Worm (Caenorhabditis elegans): Measurements from ENCODE around the gene M01G5.1.

M01G5.1 gene

ce11 chrIII:1533615-1534014 is 37.4 kb downstream of the M01G5.1 start, which contains the start of gene mtg-1:
TSS of gene mtg-1 (plus strand) at chrIII:1533774.
- TF ChIP-seq lsy-2 (tag; optimal IDR thresholded peaks at IDR 0.05) (peak in 1 of 2 experiments; percentile 50), C34F6.9 (tag; optimal IDR thresholded peaks at IDR 0.05) (peak; percentile 58), peb-1 (tag; optimal IDR thresholded peaks at IDR 0.05) (no peak), lin-11 (tag; optimal IDR thresholded peaks at IDR 0.05) (no peak), mbf-1 (tag; optimal IDR thresholded peaks at IDR 0.05) (no peak), sma-3 (GFP tag; optimal IDR thresholded peaks at IDR 0.05) (no peak), unc-55 (GFP tag; optimal IDR thresholded peaks at IDR 0.05) (peak; percentile 64), zag-1 (tag; optimal IDR thresholded peaks at IDR 0.05) (no peak), unc-62 (GFP tag; optimal IDR thresholded peaks at IDR 0.05) (no peak), sma-9 (GFP tag; optimal IDR thresholded peaks at IDR 0.05) (no peak), sma-9 (tag; optimal IDR thresholded peaks at IDR 0.05) (no peak), lin-13 (GFP tag; optimal IDR thresholded peaks at IDR 0.05) (peak; percentile 31), nhr-12 (tag; optimal IDR thresholded peaks at IDR 0.05) (no peak), nhr-10 (tag; optimal IDR thresholded peaks at IDR 0.05) (no peak), nhr-23 (tag; optimal IDR thresholded peaks at IDR 0.05) (no peak), blmp-1 (tag; optimal IDR thresholded peaks at IDR 0.05; ENCODE audit: insufficient read depth) (no peak), nhr-129 (tag; optimal IDR thresholded peaks at IDR 0.05) (peak; percentile 8), nhr-6 (tag; optimal IDR thresholded peaks at IDR 0.05) (no peak), elt-1 (tag; optimal IDR thresholded peaks at IDR 0.05) (no peak), egl-27 (tag; optimal IDR thresholded peaks at IDR 0.05) (no peak), ztf-11 (tag; optimal IDR thresholded peaks at IDR 0.05) (no peak), ztf-1 (GFP tag; conservative IDR thresholded peaks at IDR 0.05) (no peak), sem-4 (tag; optimal IDR thresholded peaks at IDR 0.05) (no peak), R02D3.7 (tag; optimal IDR thresholded peaks at IDR 0.05) (no peak), gmeb-1 (tag; optimal IDR thresholded peaks at IDR 0.05) (peak; percentile 42), dmd-4 (tag; optimal IDR thresholded peaks at IDR 0.05) (no peak), unc-39 (tag; optimal IDR thresholded peaks at IDR 0.05) (no peak)

- TF ChIP-seq aly-2 (tag; optimal IDR thresholded peaks at IDR 0.05) (no peak), crh-2 (tag; optimal IDR thresholded peaks at IDR 0.05) (no peak), nhr-11 (tag; optimal IDR thresholded peaks at IDR 0.05) (no peak), ztf-1 (GFP tag; conservative IDR thresholded peaks at IDR 0.05) (no peak), nhr-129 (tag; optimal IDR thresholded peaks at IDR 0.05) (no peak)
Observed at ce11 chrIII:1534431-1534830, 38.2 kb downstream of the M01G5.1 start.

ce11 chrIII:1539366-1539765 is 43.2 kb downstream of the M01G5.1 start:
- TF ChIP-seq sma-9 (GFP tag; optimal IDR thresholded peaks at IDR 0.05), result no peak
- no peak for TF ChIP-seq sma-9 (tag; optimal IDR thresholded peaks at IDR 0.05)
- no peak for TF ChIP-seq Y55F3AM.14 (GFP tag; optimal IDR thresholded peaks at IDR 0.05)
- no peak for TF ChIP-seq unc-39 (tag; optimal IDR thresholded peaks at IDR 0.05)
- no peak for TF ChIP-seq nhr-12 (tag; optimal IDR thresholded peaks at IDR 0.05)
- no peak for TF ChIP-seq ama-1 (optimal IDR thresholded peaks at IDR 0.05)
- no peak for TF ChIP-seq ceh-16 (tag; optimal IDR thresholded peaks at IDR 0.05)
- TF ChIP-seq sem-4 (tag; optimal IDR thresholded peaks at IDR 0.05), result no peak
- TF ChIP-seq ceh-82 (tag; optimal IDR thresholded peaks at IDR 0.05), result no peak
- TF ChIP-seq egl-27 (tag; optimal IDR thresholded peaks at IDR 0.05), result no peak
- TF ChIP-seq lin-39 (tag; optimal IDR thresholded peaks at IDR 0.05), result no peak

DNA sequence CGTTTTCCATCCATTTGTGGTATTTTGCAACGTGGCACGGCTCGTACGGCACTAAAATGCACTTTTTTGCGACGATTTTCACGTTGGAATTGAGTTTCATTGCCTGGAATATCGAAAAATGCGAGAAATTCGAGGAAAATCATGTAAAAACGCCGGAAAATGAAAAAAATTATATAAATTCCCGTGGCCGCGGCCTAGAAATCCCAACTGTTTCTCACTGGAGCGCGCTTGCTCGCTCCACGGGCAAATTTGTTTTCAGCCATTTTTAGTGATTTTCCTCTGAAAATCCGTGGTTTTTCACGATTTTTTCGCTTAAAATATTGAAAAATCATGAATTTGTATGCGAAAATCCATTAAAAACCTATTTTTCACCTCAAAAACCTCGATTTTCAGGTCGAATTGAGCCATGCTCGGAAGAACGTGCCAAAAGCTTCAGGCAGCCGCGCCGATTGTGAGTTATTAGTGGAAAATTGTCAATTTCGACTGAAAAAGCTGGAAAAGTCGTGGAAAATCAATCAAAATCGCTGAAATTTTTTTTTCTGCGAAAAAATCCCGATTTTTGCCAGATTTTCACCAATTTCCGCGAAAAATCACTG is 44.0 kb downstream of the M01G5.1 start, which contains the start of the genes Y67D2.5 and cisd-3.2:
TSS of gene Y67D2.5 (minus strand) at position 145 of the 596 bp plus-strand sequence.
TSS of gene cisd-3.2 (plus strand) at position 394 of the 596 bp plus-strand sequence.
- TF ChIP-seq nhr-12 (tag; optimal IDR thresholded peaks at IDR 0.05), result no peak
- TF ChIP-seq nhr-11 (tag; optimal IDR thresholded peaks at IDR 0.05), result no peak
- no peak for TF ChIP-seq unc-39 (tag; optimal IDR thresholded peaks at IDR 0.05)
- TF ChIP-seq Y55F3AM.14 (GFP tag; optimal IDR thresholded peaks at IDR 0.05), result no peak
- TF ChIP-seq unc-62 (GFP tag; optimal IDR thresholded peaks at IDR 0.05), result no peak
- TF ChIP-seq lin-39 (tag; optimal IDR thresholded peaks at IDR 0.05), result no peak
- peak; percentile 23 for TF ChIP-seq F13H6.1 (tag; optimal IDR thresholded peaks at IDR 0.05)
- no peak for TF ChIP-seq dmd-4 (tag; optimal IDR thresholded peaks at IDR 0.05)
- no peak for TF ChIP-seq nhr-237 (tag; optimal IDR thresholded peaks at IDR 0.05)
- no peak for TF ChIP-seq nhr-10 (tag; optimal IDR thresholded peaks at IDR 0.05)
- no peak for TF ChIP-seq snpc-4 (tag; optimal IDR thresholded peaks at IDR 0.05)
- TF ChIP-seq nhr-23 (tag; optimal IDR thresholded peaks at IDR 0.05), result no peak
- peak; percentile 30 for TF ChIP-seq C34F6.9 (tag; optimal IDR thresholded peaks at IDR 0.05)
- TF ChIP-seq unc-55 (GFP tag; optimal IDR thresholded peaks at IDR 0.05), result peak; percentile 40
- no peak for TF ChIP-seq peb-1 (tag; optimal IDR thresholded peaks at IDR 0.05)
- no peak for TF ChIP-seq egl-27 (tag; optimal IDR thresholded peaks at IDR 0.05)
- no peak for TF ChIP-seq blmp-1 (tag; optimal IDR thresholded peaks at IDR 0.05; ENCODE audit: insufficient read depth)
- TF ChIP-seq ceh-82 (tag; optimal IDR thresholded peaks at IDR 0.05), result no peak
- peak in 1 of 2 experiments; percentile 37 for TF ChIP-seq lsy-2 (tag; optimal IDR thresholded peaks at IDR 0.05)
- TF ChIP-seq gmeb-1 (tag; optimal IDR thresholded peaks at IDR 0.05), result peak; percentile 43
- TF ChIP-seq sma-9 (GFP tag; optimal IDR thresholded peaks at IDR 0.05), result no peak
- TF ChIP-seq sma-9 (tag; optimal IDR thresholded peaks at IDR 0.05), result no peak
- no peak for TF ChIP-seq elt-3 (tag; optimal IDR thresholded peaks at IDR 0.05)
- TF ChIP-seq R02D3.7 (tag; optimal IDR thresholded peaks at IDR 0.05), result no peak
- TF ChIP-seq alr-1 (tag; optimal IDR thresholded peaks at IDR 0.05), result no peak
- no peak for TF ChIP-seq ztf-1 (GFP tag; conservative IDR thresholded peaks at IDR 0.05)
- peak; percentile 44 for TF ChIP-seq lin-13 (GFP tag; optimal IDR thresholded peaks at IDR 0.05)

Data from whole organism, L2 larva.